Fruit fly (Drosophila melanogaster): ENCODE data around the gene Gld.

DNA sequence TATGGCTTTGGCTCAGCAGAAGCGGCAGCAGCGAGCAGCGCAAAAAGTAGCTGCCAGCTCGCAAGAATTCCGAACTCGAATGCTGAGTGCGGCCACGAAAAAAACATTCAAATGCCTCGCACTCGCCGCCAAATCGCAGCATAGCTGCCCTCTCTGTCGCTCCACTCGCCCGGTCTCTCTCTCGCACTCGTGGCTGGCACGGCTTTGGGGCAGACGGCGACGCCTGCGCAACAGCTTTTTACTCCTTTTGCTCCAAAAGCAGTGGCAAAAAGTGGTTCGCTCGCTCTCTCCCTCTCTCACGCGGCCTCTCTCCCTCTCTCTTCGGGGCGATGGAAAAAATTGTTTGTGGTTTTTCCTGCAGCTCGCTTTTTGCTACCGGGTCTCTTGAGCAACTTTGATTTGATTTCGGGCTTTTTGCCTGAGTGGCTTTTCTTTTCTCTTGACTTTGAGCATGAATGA, 44.1 kb upstream of the Gld start, which contains the start of gene rn:
- peak; percentile 11 for TF ChIP-seq CG15710 (tag; optimal IDR thresholded peaks at IDR 0.05)
- no peak for TF ChIP-seq CG10348 (GFP tag; IDR thresholded peaks at IDR 0.05)
- peak; percentile 78 for TF ChIP-seq fd96Ca (GFP tag; IDR thresholded peaks at IDR 0.05)
- TF ChIP-seq CG17806 (tag; optimal IDR thresholded peaks at IDR 0.05), result no peak
- TF ChIP-seq rn (GFP tag; IDR thresholded peaks at IDR 0.05), result peak; percentile 59
- no peak for TF ChIP-seq Pif1B (GFP tag; optimal IDR thresholded peaks at IDR 0.05)
- no peak for TF ChIP-seq CG9948 (tag; optimal IDR thresholded peaks at IDR 0.05)
- peak; percentile 36 for TF ChIP-seq Ets98B (GFP tag; IDR thresholded peaks at IDR 0.05)
- peak; percentile 50; the same call in 1 of the 2 replicates for TF ChIP-seq CG12605 (GFP tag; IDR thresholded peaks at IDR 0.05)
- TF ChIP-seq CG13204 (GFP tag; optimal IDR thresholded peaks at IDR 0.05), result peak; percentile 19
- no peak for TF ChIP-seq EcR (GFP tag; optimal IDR thresholded peaks at IDR 0.05)
- no peak for TF ChIP-seq Pif1A (GFP tag; optimal IDR thresholded peaks at IDR 0.05)
- no peak for TF ChIP-seq CG8159 (tag; optimal IDR thresholded peaks at IDR 0.05)
- TF ChIP-seq CG34367 (tag; optimal IDR thresholded peaks at IDR 0.05), result no peak
